Comparison of ENCODE assay signal across 5 worm cellular contexts in the genomic region with DNA sequence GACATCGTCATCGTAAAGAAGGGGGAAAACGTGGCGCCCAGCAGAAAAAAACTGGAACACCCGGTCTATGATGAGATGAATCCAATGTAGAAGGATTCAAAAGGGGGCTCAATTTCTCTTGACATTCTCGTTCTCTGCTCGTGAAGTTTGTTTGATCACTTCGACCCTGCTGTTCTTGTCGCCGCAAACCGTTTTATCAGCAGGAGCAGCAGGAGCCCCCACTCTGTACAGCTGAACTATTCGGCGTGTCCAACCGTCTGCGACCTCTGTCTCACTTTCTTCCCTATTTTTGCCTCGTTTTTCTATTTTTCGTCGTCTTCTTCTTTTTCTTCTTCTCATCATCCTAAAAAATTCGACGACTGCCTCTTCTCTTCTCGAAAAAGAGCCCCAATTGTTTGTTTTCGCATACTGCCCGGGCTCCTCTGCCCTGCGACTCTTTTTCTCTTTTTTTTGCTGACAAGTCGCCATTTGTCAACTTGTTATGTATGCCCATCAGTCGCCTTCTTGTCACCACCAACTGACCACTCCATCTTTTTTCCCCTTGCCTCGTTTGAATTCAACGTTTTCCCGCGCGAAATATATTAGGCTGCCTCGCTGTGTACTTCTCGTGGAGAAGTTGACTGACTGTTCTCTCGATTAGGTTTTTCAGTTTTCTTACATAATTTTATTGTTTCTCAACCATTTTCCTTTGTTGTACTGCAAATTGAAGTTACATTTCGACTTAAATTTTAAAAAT.
TF ChIP-seq lines count a peak whose summit lies in the region.

No protein-coding gene starts in this region.

TF ChIP-seq in whole organism, L1 larva, 84 proteins besides CTCF, POLR2A, EP300 and RAD21 (continued from another document and continues in another):
- TF ChIP-seq dsc-1 (tag; optimal IDR thresholded peaks at IDR 0.05; lab: Kevin White, UChicago) (no peak), mep-1 (tag; optimal IDR thresholded peaks at IDR 0.05; lab: Kevin White, UChicago) (peak; percentile 45), swsn-7 (tag; optimal IDR thresholded peaks at IDR 0.05; lab: Kevin White, UChicago) (peak; percentile 14), nhr-90 (tag; optimal IDR thresholded peaks at IDR 0.05; lab: Kevin White, UChicago; ENCODE audit: poor library complexity) (no peak), nhr-85 (tag; lab: Kevin White, UChicago) (no peak), lin-15B (tag; optimal IDR thresholded peaks at IDR 0.05; lab: Kevin White, UChicago) (no peak), skn-1 (tag; optimal IDR thresholded peaks at IDR 0.05; lab: Kevin White, UChicago) (no peak), sptf-1 (tag; optimal IDR thresholded peaks at IDR 0.05; lab: Kevin White, UChicago) (no peak), ceh-63 (GFP tag; optimal IDR thresholded peaks at IDR 0.05; lab: Kevin White, UChicago) (no peak), sup-37 (GFP tag; optimal IDR thresholded peaks at IDR 0.05; lab: Kevin White, UChicago) (no peak), nhr-11 (tag; optimal IDR thresholded peaks at IDR 0.05; lab: Kevin White, UChicago) (no peak), lin-35 (GFP tag; optimal IDR thresholded peaks at IDR 0.05; lab: Kevin White, UChicago) (peak; percentile 73 to 82), ama-1 (optimal IDR thresholded peaks at IDR 0.05; lab: Kevin White, UChicago) (peak; percentile 19), aly-2 (tag; optimal IDR thresholded peaks at IDR 0.05; lab: Kevin White, UChicago) (no peak), tlp-1 (tag; optimal IDR thresholded peaks at IDR 0.05; lab: Kevin White, UChicago) (no peak), zag-1 (tag; optimal IDR thresholded peaks at IDR 0.05; lab: Kevin White, UChicago) (no peak), hpl-2 (GFP tag; optimal IDR thresholded peaks at IDR 0.05; lab: Kevin White, UChicago) (no peak), nhr-84 (tag; optimal IDR thresholded peaks at IDR 0.05; lab: Kevin White, UChicago) (no peak), ceh-88 (GFP tag; IDR thresholded peaks at IDR 0.05; lab: Robert Waterston, UW) (no peak), unc-62 (GFP tag; optimal IDR thresholded peaks at IDR 0.05; lab: Kevin White, UChicago) (no peak), nhr-77 (tag; optimal IDR thresholded peaks at IDR 0.05; lab: Kevin White, UChicago) (no peak), ceh-8 (GFP tag; optimal IDR thresholded peaks at IDR 0.05; lab: Kevin White, UChicago) (no peak), nhr-19 (GFP tag; conservative IDR thresholded peaks at IDR 0.05; lab: Robert Waterston, UW) (no peak), fos-1 (tag; optimal IDR thresholded peaks at IDR 0.05; lab: Kevin White, UChicago) (no peak), snu-23 (GFP tag; optimal IDR thresholded peaks at IDR 0.05; lab: Kevin White, UChicago) (peak; percentile 23), fkh-8 (tag; optimal IDR thresholded peaks at IDR 0.05; lab: Kevin White, UChicago) (no peak)

TF ChIP-seq in whole organism, L2 larva, 48 proteins besides CTCF, POLR2A, EP300 and RAD21 (continued from another document and continues in another):
- no peak for TF ChIP-seq nhr-21 (tag; optimal IDR thresholded peaks at IDR 0.05; lab: Kevin White, UChicago)
- no peak for TF ChIP-seq elt-3 (tag; optimal IDR thresholded peaks at IDR 0.05; lab: Kevin White, UChicago)
- TF ChIP-seq alr-1 (tag; optimal IDR thresholded peaks at IDR 0.05; lab: Kevin White, UChicago): no peak
- TF ChIP-seq unc-39 (tag; optimal IDR thresholded peaks at IDR 0.05; lab: Kevin White, UChicago): no peak
- no peak for TF ChIP-seq nhr-11 (tag; optimal IDR thresholded peaks at IDR 0.05; lab: Kevin White, UChicago)
- peak; percentile 80 for TF ChIP-seq mab-5 (tag; optimal IDR thresholded peaks at IDR 0.05; lab: Kevin White, UChicago)
- TF ChIP-seq nhr-25 (tag; optimal IDR thresholded peaks at IDR 0.05; lab: Kevin White, UChicago): peak; percentile 34
- TF ChIP-seq sem-4 (tag; optimal IDR thresholded peaks at IDR 0.05; lab: Kevin White, UChicago): peak; percentile 32
- TF ChIP-seq snpc-4 (tag; optimal IDR thresholded peaks at IDR 0.05; lab: Kevin White, UChicago): no peak
- TF ChIP-seq ztf-4 (tag; optimal IDR thresholded peaks at IDR 0.05; lab: Kevin White, UChicago): no peak
- peak; percentile 34 for TF ChIP-seq C34F6.9 (tag; optimal IDR thresholded peaks at IDR 0.05; lab: Kevin White, UChicago)
- TF ChIP-seq nhr-12 (tag; optimal IDR thresholded peaks at IDR 0.05; lab: Kevin White, UChicago): no peak
- TF ChIP-seq skn-1 (tag; optimal IDR thresholded peaks at IDR 0.05; lab: Kevin White, UChicago): no peak
- no peak for TF ChIP-seq lin-39 (tag; optimal IDR thresholded peaks at IDR 0.05; lab: Kevin White, UChicago)
- TF ChIP-seq sma-3 (GFP tag; optimal IDR thresholded peaks at IDR 0.05; lab: Kevin White, UChicago): peak; percentile 3
- no peak for TF ChIP-seq peb-1 (tag; optimal IDR thresholded peaks at IDR 0.05; lab: Kevin White, UChicago)
- TF ChIP-seq nhr-10 (tag; optimal IDR thresholded peaks at IDR 0.05; lab: Kevin White, UChicago): no peak
- TF ChIP-seq lin-13 (GFP tag; optimal IDR thresholded peaks at IDR 0.05; lab: Kevin White, UChicago): no peak
- TF ChIP-seq Y55F3AM.14 (GFP tag; optimal IDR thresholded peaks at IDR 0.05; lab: Kevin White, UChicago): no peak
- TF ChIP-seq F13H6.1 (tag; optimal IDR thresholded peaks at IDR 0.05; lab: Kevin White, UChicago): peak; percentile 48
- TF ChIP-seq fos-1 (tag; optimal IDR thresholded peaks at IDR 0.05; lab: Kevin White, UChicago): no peak
- TF ChIP-seq R02D3.7 (tag; optimal IDR thresholded peaks at IDR 0.05; lab: Kevin White, UChicago): no peak
- no peak for TF ChIP-seq ama-1 (optimal IDR thresholded peaks at IDR 0.05; lab: Kevin White, UChicago)
- TF ChIP-seq blmp-1 (tag; optimal IDR thresholded peaks at IDR 0.05; lab: Kevin White, UChicago; ENCODE audit: insufficient read depth): no peak
- peak; percentile 39 for TF ChIP-seq nhr-129 (tag; optimal IDR thresholded peaks at IDR 0.05; lab: Kevin White, UChicago)
- no peak for TF ChIP-seq sma-9 (GFP tag; optimal IDR thresholded peaks at IDR 0.05; lab: Kevin White, UChicago)
- no peak for TF ChIP-seq sma-9 (tag; optimal IDR thresholded peaks at IDR 0.05; lab: Kevin White, UChicago)

TF ChIP-seq in whole organism, L3 larva, 47 proteins besides CTCF, POLR2A, EP300 and RAD21 (continued from another document):
- TF ChIP-seq pha-4 (tag; optimal IDR thresholded peaks at IDR 0.05; lab: Kevin White, UChicago): peak; percentile 15
- TF ChIP-seq jun-1 (tag; optimal IDR thresholded peaks at IDR 0.05; lab: Kevin White, UChicago): no peak
- peak; percentile 31 for TF ChIP-seq elt-2 (tag; optimal IDR thresholded peaks at IDR 0.05; lab: Kevin White, UChicago)

TF ChIP-seq in whole organism, L4 larva, 104 proteins besides CTCF, POLR2A, EP300 and RAD21 (continued from another document):
- no peak for TF ChIP-seq lin-39 (tag; optimal IDR thresholded peaks at IDR 0.05; lab: Kevin White, UChicago)
- peak; percentile 66 for TF ChIP-seq mes-2 (tag; optimal IDR thresholded peaks at IDR 0.05; lab: Kevin White, UChicago; ENCODE audit: poor library complexity, severe bottlenecking)
- TF ChIP-seq ceh-82 (tag; optimal IDR thresholded peaks at IDR 0.05; lab: Kevin White, UChicago): no peak
- no peak for TF ChIP-seq ceh-28 (tag; optimal IDR thresholded peaks at IDR 0.05; lab: Kevin White, UChicago)
- TF ChIP-seq pqm-1 (tag; optimal IDR thresholded peaks at IDR 0.05; lab: Kevin White, UChicago): no peak
- peak in 1 of 2 experiments; percentile 23 for TF ChIP-seq daf-16 (GFP tag; optimal IDR thresholded peaks at IDR 0.05; lab: Kevin White, UChicago)
- peak; percentile 18 for TF ChIP-seq daf-16 (tag; optimal IDR thresholded peaks at IDR 0.05; lab: Kevin White, UChicago)
- TF ChIP-seq D1046.2 (GFP tag; IDR thresholded peaks at IDR 0.05; lab: Robert Waterston, UW): no peak
- TF ChIP-seq madf-9 (GFP tag; conservative IDR thresholded peaks at IDR 0.05; lab: Robert Waterston, UW): no peak
- TF ChIP-seq snpc-1.2 (GFP tag; IDR thresholded peaks at IDR 0.05; lab: Robert Waterston, UW): no peak
- TF ChIP-seq nhr-41 (GFP tag; IDR thresholded peaks at IDR 0.05; lab: Robert Waterston, UW): 0 out of 2 replicates have a peak, but pooled peaks have one; percentile 34
- TF ChIP-seq unc-62 (GFP tag; optimal IDR thresholded peaks at IDR 0.05 in 1 of 2; lab: Kevin White, UChicago): peak in 1 of 2 experiments; percentile 93
- TF ChIP-seq unc-62 (tag; optimal IDR thresholded peaks at IDR 0.05; lab: Kevin White, UChicago): no peak
- TF ChIP-seq R02D3.7 (tag; optimal IDR thresholded peaks at IDR 0.05; lab: Kevin White, UChicago): no peak
- no peak for TF ChIP-seq nhr-6 (tag; optimal IDR thresholded peaks at IDR 0.05; lab: Kevin White, UChicago)
- TF ChIP-seq aha-1 (tag; lab: Kevin White, UChicago): peak; percentile 42
- no peak for TF ChIP-seq fos-1 (tag; optimal IDR thresholded peaks at IDR 0.05; lab: Kevin White, UChicago)
- no peak for TF ChIP-seq hif-1 (tag; optimal IDR thresholded peaks at IDR 0.05; lab: Kevin White, UChicago)
- no peak for TF ChIP-seq cey-2 (tag; optimal IDR thresholded peaks at IDR 0.05; lab: Kevin White, UChicago; ENCODE audit: borderline replicate concordance, insufficient read depth)
- no peak for TF ChIP-seq aly-2 (tag; optimal IDR thresholded peaks at IDR 0.05; lab: Kevin White, UChicago)
- TF ChIP-seq ZK337.2 (GFP tag; IDR thresholded peaks at IDR 0.05; lab: Robert Waterston, UW): no peak
- TF ChIP-seq mep-1 (tag; optimal IDR thresholded peaks at IDR 0.05; lab: Kevin White, UChicago): peak; percentile 14
- no peak for TF ChIP-seq fkh-10 (GFP tag; optimal IDR thresholded peaks at IDR 0.05; lab: Kevin White, UChicago)
- peak; percentile 75 for TF ChIP-seq dpl-1 (GFP tag; optimal IDR thresholded peaks at IDR 0.05; lab: Kevin White, UChicago)
- TF ChIP-seq zip-2 (tag; optimal IDR thresholded peaks at IDR 0.05; lab: Kevin White, UChicago): no peak
- no peak for TF ChIP-seq lin-29 (GFP tag; IDR thresholded peaks at IDR 0.05; lab: Robert Waterston, UW)
- TF ChIP-seq hlh-11 (tag; optimal IDR thresholded peaks at IDR 0.05; lab: Kevin White, UChicago): peak; percentile 27

TF ChIP-seq in whole organism, late embryonic, 69 proteins besides CTCF, POLR2A, EP300 and RAD21 (continued from another document):
- TF ChIP-seq ceh-45 (GFP tag; IDR thresholded peaks at IDR 0.05; lab: Robert Waterston, UW): no peak
